Worm (Caenorhabditis elegans) whole organism, L1 larva: ENCODE results near the gene D2024.1.
"Not testable (repeated sequence)": the region's sequence is repeated elsewhere in the genome, so short reads cannot be mapped to it uniquely, and the experiment has no call there.

ENCODE experiments used
- C16A3.4 ChIP-seq: fragments of 150-350 bp; optimal IDR thresholded peaks from 2 replicates; lab custom pipeline; 2014; ENCODE audit warnings: missing biosample characterization, missing genetic modification characterization
- C34B4.2 ChIP-seq: sonication (generic microtip); optimal IDR thresholded peaks from 2 replicates; lab custom pipeline; 2017; ENCODE audit warnings: mild to moderate bottlenecking, missing genetic modification characterization, missing compliant biosample characterization
- alr-1 ChIP-seq: fragments of 200-800 bp; sonication (Bioruptor generic); optimal IDR thresholded peaks from 2 replicates; lab custom pipeline; 2018; ENCODE audit warnings: borderline replicate concordance, mild to moderate bottlenecking, missing genetic modification characterization, missing compliant biosample characterization
- aly-2 ChIP-seq: fragments of 150-350 bp; optimal IDR thresholded peaks from 2 replicates; lab custom pipeline; 2014; ENCODE audit warnings: missing biosample characterization, missing genetic modification characterization
- ama-1 ChIP-seq: fragments of 150-350 bp; optimal IDR thresholded peaks from 2 replicates; lab custom pipeline; 2014
- blmp-1 ChIP-seq: fragments of 150-350 bp; optimal IDR thresholded peaks from 2 replicates; lab custom pipeline; 2014; ENCODE audit warnings: missing biosample characterization, missing genetic modification characterization
- ceh-8 ChIP-seq: fragments of 200-800 bp; sonication (Bioruptor generic); optimal IDR thresholded peaks from 2 replicates; lab custom pipeline; 2018; ENCODE audit warnings: mild to moderate bottlenecking, missing genetic modification characterization, moderate library complexity, missing compliant biosample characterization
- ceh-82 ChIP-seq, 3 experiments: fragments of 150-350 bp in 1 of 3; sonication (generic microtip) in 2 of 3; optimal IDR thresholded peaks; 2 replicates each; lab custom pipeline; 2014 to 2017; ENCODE audit warnings: missing biosample characterization in 3 of 3, missing genetic modification characterization in 3 of 3
- ceh-88 ChIP-seq: fragments of 200-800 bp; sonication (Bioruptor generic); IDR thresholded peaks from 2 replicates; pipeline ENCODE4 v1.3.6; 2022; ENCODE audit warnings: missing genetic modification characterization, missing compliant biosample characterization
- ces-1 ChIP-seq: fragments of 150-350 bp; optimal IDR thresholded peaks from 2 replicates; lab custom pipeline; 2014; ENCODE audit warnings: missing biosample characterization, missing genetic modification reagents, missing genetic modification characterization
- dpl-1 ChIP-seq, 3 experiments: fragments of 150-350 bp in 2 of 3; sonication (generic microtip) in 1 of 3; optimal IDR thresholded peaks; 2 replicates each; lab custom pipeline; 2014 to 2017; ENCODE audit warnings: missing biosample characterization in 3 of 3, missing genetic modification characterization in 3 of 3, missing genetic modification reagents in 3 of 3
- dsc-1 ChIP-seq: sonication (generic microtip); optimal IDR thresholded peaks from 2 replicates; lab custom pipeline; 2016; ENCODE audit warnings: mild to moderate bottlenecking, missing genetic modification characterization, missing compliant biosample characterization
- efl-1 ChIP-seq, 4 experiments: fragments of 150-350 bp; optimal IDR thresholded peaks in 3 of 4; peaks in 1 of 4; 1 replicate in 1 of 4; 2 replicates in 3 of 4; lab custom pipeline; 2014; ENCODE audit warnings: missing biosample characterization in 2 of 4, missing genetic modification characterization in 2 of 4, missing genetic modification reagents in 2 of 4
- elt-2 ChIP-seq: sonication (generic microtip); optimal IDR thresholded peaks from 2 replicates; lab custom pipeline; 2016; ENCODE audit warnings: missing genetic modification characterization, mild to moderate bottlenecking, inconsistent platforms, missing compliant biosample characterization, missing genetic modification reagents
- elt-3 ChIP-seq, 6 experiments: fragments of 150-350 bp in 1 of 6; sonication (generic microtip); optimal IDR thresholded peaks; 2 replicates each; lab custom pipeline; 2017 to 2018; ENCODE audit warnings: missing biosample characterization in 6 of 6, missing genetic modification characterization in 6 of 6, inconsistent platforms in 1 of 6
- ets-5 ChIP-seq: fragments of 200-800 bp; sonication (Bioruptor generic); IDR thresholded peaks from 2 replicates; pipeline ENCODE4 v1.3.6; 2022; ENCODE audit warnings: missing genetic modification characterization, missing compliant biosample characterization
- fkh-10 ChIP-seq: sonication (generic microtip); optimal IDR thresholded peaks from 2 replicates; lab custom pipeline; 2017; ENCODE audit warnings: missing biosample characterization, missing genetic modification reagents, missing genetic modification characterization
- fkh-8 ChIP-seq: sonication (generic microtip); optimal IDR thresholded peaks from 2 replicates; lab custom pipeline; 2016; ENCODE audit warnings: mild to moderate bottlenecking, missing genetic modification characterization, missing compliant biosample characterization
- irx-1 ChIP-seq: sonication (generic microtip); optimal IDR thresholded peaks from 2 replicates; lab custom pipeline; 2016; ENCODE audit warnings: missing genetic modification characterization, missing compliant biosample characterization
- isw-1 ChIP-seq: fragments of 200-800 bp; sonication (Bioruptor generic); IDR thresholded peaks from 2 replicates; pipeline ENCODE4 v1.3.6; 2022; ENCODE audit warnings: missing genetic modification characterization, missing compliant biosample characterization
- lin-14 ChIP-seq: fragments of 200-800 bp; sonication (Bioruptor generic); optimal IDR thresholded peaks from 2 replicates; lab custom pipeline; 2018; ENCODE audit warnings: mild to moderate bottlenecking, missing genetic modification characterization, moderate library complexity, missing compliant biosample characterization
- lin-35 ChIP-seq, 2 experiments: fragments of 150-350 bp; optimal IDR thresholded peaks; 2 replicates each; lab custom pipeline; 2014; ENCODE audit warnings: missing biosample characterization in 2 of 2, missing genetic modification characterization in 2 of 2, missing genetic modification reagents in 2 of 2
- lin-39 ChIP-seq: fragments of 150-350 bp; optimal IDR thresholded peaks from 2 replicates; lab custom pipeline; 2014; ENCODE audit warnings: missing biosample characterization, missing genetic modification reagents, missing genetic modification characterization
- lir-3 ChIP-seq: sonication (generic microtip); optimal IDR thresholded peaks from 2 replicates; lab custom pipeline; 2016; ENCODE audit warnings: mild to moderate bottlenecking, missing genetic modification characterization, moderate library complexity, missing compliant biosample characterization; ENCODE audit not compliant: poor library complexity
- lsy-2 ChIP-seq, 2 experiments: fragments of 150-350 bp; optimal IDR thresholded peaks; 2 replicates each; lab custom pipeline; 2014; ENCODE audit warnings: missing biosample characterization in 2 of 2, missing genetic modification characterization in 2 of 2
- mab-9 ChIP-seq: fragments of 200-800 bp; sonication (Bioruptor generic); IDR thresholded peaks from 2 replicates; pipeline ENCODE4 v1.3.6; 2022; ENCODE audit warnings: missing genetic modification reagents, missing genetic modification characterization, missing compliant biosample characterization
- mef-2 ChIP-seq: fragments of 150-350 bp; optimal IDR thresholded peaks from 2 replicates; lab custom pipeline; 2014; ENCODE audit warnings: missing biosample characterization, missing genetic modification characterization
- nhr-11 ChIP-seq: fragments of 150-350 bp; optimal IDR thresholded peaks from 2 replicates; lab custom pipeline; 2014; ENCODE audit warnings: missing biosample characterization, missing genetic modification characterization
- nhr-12 ChIP-seq: sonication (generic microtip); optimal IDR thresholded peaks from 2 replicates; lab custom pipeline; 2017; ENCODE audit warnings: missing biosample characterization, missing genetic modification characterization
- nhr-19 ChIP-seq: fragments of 200-800 bp; sonication (Bioruptor generic); conservative IDR thresholded peaks from 2 replicates; pipeline ENCODE4 v1.3.6; 2022; ENCODE audit warnings: missing genetic modification characterization, missing compliant biosample characterization
- nhr-20 ChIP-seq: sonication (generic microtip); optimal IDR thresholded peaks from 2 replicates; lab custom pipeline; 2016; ENCODE audit warnings: mild to moderate bottlenecking, missing genetic modification characterization, missing compliant biosample characterization
- nhr-237 ChIP-seq: fragments of 150-350 bp; optimal IDR thresholded peaks from 2 replicates; lab custom pipeline; 2014; ENCODE audit warnings: missing biosample characterization, missing genetic modification characterization
- nhr-47 ChIP-seq: sonication (generic microtip); optimal IDR thresholded peaks from 2 replicates; lab custom pipeline; 2016; ENCODE audit warnings: mild to moderate bottlenecking, missing genetic modification characterization, moderate library complexity, missing compliant biosample characterization
- nhr-71 ChIP-seq: sonication (generic microtip); optimal IDR thresholded peaks from 2 replicates; lab custom pipeline; 2016; ENCODE audit warnings: mild to moderate bottlenecking, missing genetic modification characterization, moderate library complexity, missing compliant biosample characterization
- nhr-85 ChIP-seq: sonication (generic microtip); peaks from one replicate; lab custom pipeline; 2016; ENCODE audit warnings: missing genetic modification characterization, inconsistent platforms, missing compliant biosample characterization
- rnt-1 ChIP-seq: sonication (generic microtip); optimal IDR thresholded peaks from 2 replicates; lab custom pipeline; 2016; ENCODE audit warnings: mild to moderate bottlenecking, missing genetic modification characterization, moderate library complexity, missing compliant biosample characterization
- skn-1 ChIP-seq: fragments of 150-350 bp; optimal IDR thresholded peaks from 2 replicates; lab custom pipeline; 2014; ENCODE audit warnings: missing biosample characterization, missing genetic modification characterization
- snpc-4 ChIP-seq: fragments of 150-350 bp; optimal IDR thresholded peaks from 2 replicates; lab custom pipeline; 2014; ENCODE audit warnings: missing biosample characterization, missing genetic modification characterization
- snu-23 ChIP-seq: sonication (generic microtip); optimal IDR thresholded peaks from 2 replicates; lab custom pipeline; 2016; ENCODE audit warnings: missing genetic modification characterization, missing compliant biosample characterization
- sup-37 ChIP-seq: fragments of 200-800 bp; sonication (Bioruptor generic); optimal IDR thresholded peaks from 2 replicates; lab custom pipeline; 2018; ENCODE audit warnings: mild to moderate bottlenecking, missing genetic modification characterization, missing compliant biosample characterization
- unc-130 ChIP-seq: fragments of 150-350 bp; optimal IDR thresholded peaks from 2 replicates; lab custom pipeline; 2017; ENCODE audit warnings: missing biosample characterization, missing genetic modification characterization, inconsistent platforms
- unc-62 ChIP-seq: fragments of 150-350 bp; optimal IDR thresholded peaks from 2 replicates; lab custom pipeline; 2014; ENCODE audit warnings: missing biosample characterization, missing genetic modification reagents, missing genetic modification characterization
- unc-86 ChIP-seq: sonication (generic microtip); optimal IDR thresholded peaks from 2 replicates; lab custom pipeline; 2016; ENCODE audit warnings: missing genetic modification characterization, missing compliant biosample characterization
- unc-98 ChIP-seq: fragments of 200-800 bp; sonication (Bioruptor generic); IDR thresholded peaks from 2 replicates; pipeline ENCODE4 v1.3.6; 2022; ENCODE audit warnings: missing genetic modification characterization, missing compliant biosample characterization
- xbp-1 ChIP-seq: sonication (generic microtip); optimal IDR thresholded peaks from 2 replicates; lab custom pipeline; 2016; ENCODE audit warnings: missing genetic modification characterization, missing compliant biosample characterization
- ztf-11 ChIP-seq, 2 experiments: sonication (generic microtip); optimal IDR thresholded peaks; 2 replicates each; lab custom pipeline; 2016 to 2017; ENCODE audit warnings: missing genetic modification characterization in 2 of 2, missing biosample characterization in 1 of 2, missing compliant biosample characterization in 1 of 2

D2024.1 gene

ce11 chrIV:7250158-7250557, 2.8 kb downstream of the D2024.1 start, which contains the start of gene D2024.18:
D2024.18 (plus strand) TSS chrIV:7250458.
- TF ChIP-seq ets-5 (GFP tag; lab: Robert Waterston, UW): no peak
- TF ChIP-seq ztf-11 (tag; optimal IDR thresholded peaks at IDR 0.05; lab: Kevin White, UChicago): no peak
- no peak for TF ChIP-seq elt-3 (tag; optimal IDR thresholded peaks at IDR 0.05; lab: Kevin White, UChicago)
- TF ChIP-seq nhr-12: no peak
- TF ChIP-seq ama-1 (lab: Kevin White, UChicago): no peak
- TF ChIP-seq ceh-8 (GFP tag; lab: Kevin White, UChicago): no peak
- TF ChIP-seq unc-98 (GFP tag; lab: Robert Waterston, UW): no peak
- TF ChIP-seq lin-39: no peak
- TF ChIP-seq lin-14 (GFP tag; lab: Kevin White, UChicago): no peak
- no peak for TF ChIP-seq nhr-85 (tag; lab: Kevin White, UChicago)
- no peak for TF ChIP-seq unc-62 (GFP tag; lab: Kevin White, UChicago)
- TF ChIP-seq fkh-10 (GFP tag; lab: Kevin White, UChicago): no peak
- no peak for TF ChIP-seq unc-130 (tag; lab: Kevin White, UChicago)
- no peak for TF ChIP-seq mef-2 (tag; lab: Kevin White, UChicago)

- no peak for TF ChIP-seq ama-1 (lab: Kevin White, UChicago)
- no peak for TF ChIP-seq lir-3
- no peak for TF ChIP-seq lin-14 (GFP tag; lab: Kevin White, UChicago)
- no peak for TF ChIP-seq nhr-11
- no peak for TF ChIP-seq ces-1 (GFP tag; lab: Kevin White, UChicago)
- TF ChIP-seq dpl-1 (GFP tag; optimal IDR thresholded peaks at IDR 0.05; lab: Kevin White, UChicago): no peak
- no peak for TF ChIP-seq blmp-1 (tag; lab: Kevin White, UChicago)
- TF ChIP-seq ceh-88 (GFP tag; lab: Robert Waterston, UW): no peak
- TF ChIP-seq nhr-19 (GFP tag; lab: Robert Waterston, UW): no peak
- no peak for TF ChIP-seq mab-9 (GFP tag; lab: Robert Waterston, UW)
- TF ChIP-seq rnt-1: peak; percentile 9
- no peak for TF ChIP-seq C16A3.4 (tag; lab: Kevin White, UChicago)
- no peak for TF ChIP-seq C34B4.2
- TF ChIP-seq unc-86 (tag; lab: Kevin White, UChicago): no peak
- no peak for TF ChIP-seq isw-1 (GFP tag; lab: Robert Waterston, UW)
- TF ChIP-seq lin-39: no peak
- peak; percentile 74 for TF ChIP-seq snpc-4
- TF ChIP-seq aly-2 (tag; lab: Kevin White, UChicago): no peak
Observed at ce11 chrIV:7253271-7253670, 5.9 kb downstream of the D2024.1 start.

- not testable (repeated sequence) for TF ChIP-seq alr-1 (tag; lab: Kevin White, UChicago); skn-1 (tag; lab: Kevin White, UChicago); lsy-2 (tag; optimal IDR thresholded peaks at IDR 0.05; lab: Kevin White, UChicago)
Observed at ce11 chrIV:7254690-7255089, 7.3 kb downstream of the D2024.1 start, which contains the start of gene C06E4.5. C06E4.5 (plus strand) TSS chrIV:7254990.

ce11 chrIV:7258253-7258652, 10.9 kb downstream of the D2024.1 start, which contains the start of gene C06E4.6:
C06E4.6 (minus strand) TSS chrIV:7258303.
- TF ChIP-seq xbp-1: no peak
- TF ChIP-seq fkh-8: peak; percentile 43
- TF ChIP-seq dsc-1 (tag; lab: Kevin White, UChicago): peak; percentile 52
- peak; percentile 28 to 40 for TF ChIP-seq efl-1 (optimal IDR thresholded peaks at IDR 0.05; lab: Kevin White, UChicago)
- peak in 1 of 2 experiments; percentile 12 for TF ChIP-seq efl-1 (GFP tag; optimal IDR thresholded peaks at IDR 0.05 in 1 of 2; lab: Kevin White, UChicago)
- peak; percentile 19 for TF ChIP-seq rnt-1
- no peak for TF ChIP-seq sup-37 (GFP tag; lab: Kevin White, UChicago)
- TF ChIP-seq blmp-1 (tag; lab: Kevin White, UChicago): peak; percentile 37
- peak; percentile 70 for TF ChIP-seq nhr-85 (tag; lab: Kevin White, UChicago)
- peak; percentile 30 for TF ChIP-seq nhr-19 (GFP tag; lab: Robert Waterston, UW)
- TF ChIP-seq nhr-12: no peak
- no peak for TF ChIP-seq C16A3.4 (tag; lab: Kevin White, UChicago)
- peak; percentile 32 for TF ChIP-seq snu-23 (GFP tag; lab: Kevin White, UChicago)
- peak in 1 of 3 experiments; percentile 10 for TF ChIP-seq ceh-82 (tag; optimal IDR thresholded peaks at IDR 0.05; lab: Kevin White, UChicago)
- peak; percentile 50 for TF ChIP-seq nhr-71 (tag; lab: Kevin White, UChicago)
- TF ChIP-seq nhr-47: peak; percentile 11
- peak in 1 of 2 experiments; percentile 34 for TF ChIP-seq lin-35 (GFP tag; optimal IDR thresholded peaks at IDR 0.05; lab: Kevin White, UChicago)
- TF ChIP-seq elt-2 (tag; lab: Kevin White, UChicago): peak; percentile 10
- peak; percentile 77 for TF ChIP-seq lin-14 (GFP tag; lab: Kevin White, UChicago)
- TF ChIP-seq unc-130 (tag; lab: Kevin White, UChicago): no peak
- TF ChIP-seq nhr-237 (tag; lab: Kevin White, UChicago): peak; percentile 18
- no peak for TF ChIP-seq irx-1 (tag; lab: Kevin White, UChicago)
- TF ChIP-seq nhr-20 (tag; lab: Kevin White, UChicago): peak; percentile 28
- TF ChIP-seq, all 84 proteins: peak for 16
